Fruit fly (Drosophila melanogaster) whole organism, adult: ENCODE results near the gene CG34451.

Experiments
- CG14711 ChIP-seq: fragments of 200-800 bp; sonication (Bioruptor generic); optimal IDR thresholded peaks from 2 replicates; lab custom pipeline; 2018; ENCODE audit warnings: missing biosample characterization, mild to moderate bottlenecking, missing genetic modification characterization, moderate library complexity
- CG33017 ChIP-seq: fragments of 200-800 bp; sonication (Bioruptor generic); optimal IDR thresholded peaks from 2 replicates; lab custom pipeline; 2018; ENCODE audit warnings: missing biosample characterization, mild to moderate bottlenecking, missing genetic modification characterization, moderate library complexity
- CG5204 ChIP-seq: fragments of 200-800 bp; sonication (Bioruptor generic); optimal IDR thresholded peaks from 2 replicates; lab custom pipeline; 2016; ENCODE audit warnings: missing biosample characterization, missing genetic modification characterization
- Clk ChIP-seq: fragments of 200-800 bp; sonication (Bioruptor generic); optimal IDR thresholded peaks from 2 replicates; lab custom pipeline; 2017; ENCODE audit warnings: missing biosample characterization, missing genetic modification characterization
- Crg-1 ChIP-seq: fragments of 200-800 bp; sonication (Bioruptor generic); optimal IDR thresholded peaks from 2 replicates; lab custom pipeline; 2016; ENCODE audit warnings: missing biosample characterization, missing genetic modification characterization
- Mnt ChIP-seq: fragments of 200-800 bp; sonication (Bioruptor generic); optimal IDR thresholded peaks from 2 replicates; lab custom pipeline; 2016; ENCODE audit warnings: missing biosample characterization, mild to moderate bottlenecking, missing genetic modification characterization
- bab1 ChIP-seq: fragments of 200-800 bp; sonication (Bioruptor generic); optimal IDR thresholded peaks from 3 replicates; lab custom pipeline; 2019; ENCODE audit warnings: missing biosample characterization, mild to moderate bottlenecking, missing genetic modification characterization, moderate library complexity
- kay ChIP-seq: fragments of 200-800 bp; sonication (Bioruptor generic); peaks from one replicate; lab custom pipeline; 2016; ENCODE audit warnings: missing biosample characterization, missing genetic modification characterization, borderline replicate concordance
- pad ChIP-seq: fragments of 200-800 bp; sonication (Bioruptor generic); optimal IDR thresholded peaks from 3 replicates; lab custom pipeline; 2017; ENCODE audit warnings: missing biosample characterization, missing genetic modification characterization, mild to moderate bottlenecking, moderate library complexity, missing genetic modification reagents
- tj ChIP-seq: fragments of 200-800 bp; sonication (Bioruptor generic); optimal IDR thresholded peaks from 3 replicates; lab custom pipeline; 2017; ENCODE audit warnings: missing biosample characterization, mild to moderate bottlenecking, missing genetic modification characterization, moderate library complexity

dm6 chr3L:15731832-15732506, 40.1 kb upstream of the CG34451 start:
- TF ChIP-seq Mnt (no peak), tj (GFP tag; lab: Kevin White, UChicago) (no peak), Crg-1 (no peak), bab1 (GFP tag; lab: Kevin White, UChicago) (no peak), kay (GFP tag; lab: Kevin White, UChicago) (no peak), CG33017 (tag; lab: Kevin White, UChicago) (no peak), CG14711 (tag; lab: Kevin White, UChicago) (no peak), pad (GFP tag; lab: Kevin White, UChicago) (no peak), Clk (GFP tag; lab: Kevin White, UChicago) (no peak), CG5204 (GFP tag; lab: Kevin White, UChicago) (no peak)
